Worm (Caenorhabditis elegans): ENCODE results near the gene msrp-7.

msrp-7 gene

DNA sequence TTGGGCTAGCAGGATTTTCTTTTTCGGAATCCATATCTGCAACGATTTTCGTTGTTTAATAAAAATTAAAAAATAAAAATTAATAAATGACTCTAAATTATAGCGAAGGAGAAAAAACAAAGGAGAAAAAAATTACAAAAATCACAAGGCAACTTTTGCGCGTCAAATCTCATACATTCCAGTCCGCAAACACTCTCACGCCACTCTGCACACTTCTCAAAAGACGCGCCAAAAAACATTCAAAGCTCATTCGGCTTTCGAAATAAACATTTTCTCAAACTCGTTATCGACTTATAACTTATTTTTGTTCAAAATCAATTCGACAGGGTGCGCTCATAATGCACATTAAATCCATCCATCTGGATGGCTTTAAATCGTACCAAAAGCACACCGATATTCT, 13.3 kb downstream of the msrp-7 start, which contains the start of the genes R06F6.12 and mix-1 (continued):
- TF ChIP-seq mdt-29 (GFP tag; IDR thresholded peaks at IDR 0.05) (no peak), nhr-6 (tag; optimal IDR thresholded peaks at IDR 0.05) (peak; percentile 2), mep-1 (tag; optimal IDR thresholded peaks at IDR 0.05) (peak; percentile 52), spr-3 (GFP tag; optimal IDR thresholded peaks at IDR 0.05) (no peak), dmd-6 (GFP tag; IDR thresholded peaks at IDR 0.05) (no peak), unc-130 (GFP tag; optimal IDR thresholded peaks at IDR 0.05) (peak; percentile 18), tag-97 (GFP tag; IDR thresholded peaks at IDR 0.05) (no peak), nhr-102 (tag; optimal IDR thresholded peaks at IDR 0.05) (no peak), pqm-1 (tag; optimal IDR thresholded peaks at IDR 0.05) (no peak), lin-1 (GFP tag; IDR thresholded peaks at IDR 0.05) (no peak), D1046.2 (GFP tag; IDR thresholded peaks at IDR 0.05) (no peak), pha-4 (GFP tag; IDR thresholded peaks at IDR 0.05) (0 out of 2 replicates have a peak, but pooled peaks have one; percentile 38), pha-4 (tag; optimal IDR thresholded peaks at IDR 0.05) (peak; percentile 46), zip-2 (tag; optimal IDR thresholded peaks at IDR 0.05) (no peak), arid-1 (GFP tag; conservative IDR thresholded peaks at IDR 0.05) (0 out of 2 replicates have a peak, but pooled peaks have one; percentile 38), hmg-1.1 (GFP tag; IDR thresholded peaks at IDR 0.05) (no peak)

DNA sequence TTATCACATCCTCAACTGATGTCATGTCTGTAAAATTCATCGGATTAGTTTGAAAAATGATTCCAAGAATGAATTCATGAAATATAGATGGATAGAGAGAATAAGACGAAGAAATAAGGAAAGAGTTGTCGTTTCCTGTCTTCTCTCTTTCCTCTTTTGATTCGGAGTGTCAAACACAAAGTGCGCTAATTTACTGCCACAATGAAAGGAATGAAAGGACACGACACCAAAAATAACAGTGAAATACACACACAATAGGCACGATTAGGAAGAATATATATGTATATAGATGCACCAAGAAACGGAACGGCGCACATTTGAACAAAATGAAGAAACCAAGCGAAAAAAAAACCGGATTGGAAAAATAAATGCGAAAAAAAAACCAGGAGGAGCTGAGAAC, 18.3 kb downstream of the msrp-7 start, which contains the start of gene VM106R.1:
VM106R.1 (minus strand) TSS at position 101 of the 400 bp plus-strand sequence.
- TF ChIP-seq daf-12 (tag; optimal IDR thresholded peaks at IDR 0.05), result no peak
- no peak for TF ChIP-seq dmd-8 (GFP tag; IDR thresholded peaks at IDR 0.05)
- TF ChIP-seq nhr-6 (tag; optimal IDR thresholded peaks at IDR 0.05), result no peak
- no peak for TF ChIP-seq sdz-12 (GFP tag; optimal IDR thresholded peaks at IDR 0.05)
- TF ChIP-seq madf-9 (GFP tag; conservative IDR thresholded peaks at IDR 0.05), result no peak
- no peak for TF ChIP-seq saeg-2 (GFP tag; IDR thresholded peaks at IDR 0.05)
- no peak for TF ChIP-seq dmd-6 (GFP tag; IDR thresholded peaks at IDR 0.05)
- no peak for TF ChIP-seq spr-3 (GFP tag; optimal IDR thresholded peaks at IDR 0.05)
- no peak for TF ChIP-seq Y48G9A.11 (GFP tag; IDR thresholded peaks at IDR 0.05)
- no peak for TF ChIP-seq aly-2 (tag; optimal IDR thresholded peaks at IDR 0.05)
- no peak for TF ChIP-seq nhr-41 (GFP tag; IDR thresholded peaks at IDR 0.05)
- TF ChIP-seq D1046.2 (GFP tag; IDR thresholded peaks at IDR 0.05), result no peak

DNA sequence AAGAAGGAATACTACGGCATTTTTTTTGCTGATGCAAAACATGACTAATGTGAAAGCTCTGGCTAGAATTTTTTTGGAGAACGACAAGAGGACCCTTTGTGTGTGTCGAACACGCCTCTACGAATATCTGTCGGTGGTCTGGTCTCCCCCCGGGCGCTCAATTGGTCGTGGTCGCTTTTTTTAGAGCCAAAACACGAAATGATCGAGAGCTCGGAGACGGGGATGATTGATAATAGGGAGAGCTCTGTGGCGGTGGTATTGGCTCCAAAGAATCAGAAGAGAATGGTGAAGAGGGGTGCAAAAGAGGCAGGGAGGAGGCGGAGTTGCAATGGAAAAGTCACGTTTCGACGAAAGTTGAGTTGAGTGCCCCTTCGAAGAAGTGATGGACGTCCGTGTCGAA, 18.8 kb downstream of the msrp-7 start:
- TF ChIP-seq hmg-1.1 (GFP tag; IDR thresholded peaks at IDR 0.05), result 0 out of 2 replicates have a peak, but pooled peaks have one; percentile 21
- TF ChIP-seq set-16 (GFP tag; IDR thresholded peaks at IDR 0.05), result 0 out of 2 replicates have a peak, but pooled peaks have one; percentile 14
- no peak for TF ChIP-seq attf-4 (tag; optimal IDR thresholded peaks at IDR 0.05)

DNA sequence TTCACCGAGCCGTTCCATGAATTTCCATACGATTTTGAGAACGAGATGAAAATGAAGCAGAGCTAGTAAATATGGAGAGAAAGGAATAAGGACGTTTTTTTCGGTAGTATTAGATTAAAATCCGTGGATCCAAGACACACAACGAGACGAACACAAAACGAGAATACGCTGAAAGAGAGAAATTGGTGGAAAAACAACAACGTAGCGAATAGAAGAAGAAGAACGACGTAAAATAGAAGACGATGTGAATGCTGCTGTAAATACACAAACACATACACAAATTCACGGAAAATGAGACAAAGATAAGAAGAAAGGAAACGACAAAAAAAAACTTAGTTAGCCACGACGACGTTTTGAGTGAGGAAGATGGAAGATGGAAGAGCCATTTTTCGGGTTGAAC, 23.9 kb downstream of the msrp-7 start:
- TF ChIP-seq aha-1 (tag), result peak; percentile 90
- TF ChIP-seq spr-1 (tag; optimal IDR thresholded peaks at IDR 0.05), result no peak
- TF ChIP-seq fos-1 (tag; optimal IDR thresholded peaks at IDR 0.05), result no peak

DNA sequence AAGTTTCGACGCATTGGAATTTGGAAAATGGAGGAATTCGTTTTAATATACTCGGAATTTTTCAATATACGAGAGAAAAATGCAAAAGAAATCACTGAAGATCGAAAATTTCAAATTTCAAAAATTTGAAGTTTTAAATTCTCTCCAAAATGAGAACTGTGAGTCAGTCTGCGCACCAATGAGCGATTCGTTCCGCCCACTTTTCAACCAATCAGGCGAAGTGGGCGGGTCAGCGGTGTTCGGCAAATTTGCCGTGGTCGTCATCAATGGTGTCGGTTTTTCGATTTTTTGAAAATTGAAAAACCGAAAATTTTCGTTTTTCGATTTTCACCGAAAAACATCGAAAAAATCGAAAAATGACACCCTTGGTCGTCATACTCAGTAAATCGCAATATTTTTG, 27.8 kb downstream of the msrp-7 start:
- TF ChIP-seq lin-15B (tag; optimal IDR thresholded peaks at IDR 0.05) (no peak), nhr-102 (tag; optimal IDR thresholded peaks at IDR 0.05) (no peak), dmd-8 (GFP tag; IDR thresholded peaks at IDR 0.05) (no peak), nhr-42 (GFP tag; IDR thresholded peaks at IDR 0.05) (no peak), Y5F2A.4 (GFP tag; optimal IDR thresholded peaks at IDR 0.05) (no peak), ceh-20 (GFP tag; IDR thresholded peaks at IDR 0.05) (no peak), ceh-28 (tag; optimal IDR thresholded peaks at IDR 0.05) (no peak)

All from whole organism, L4 larva.